Fruit fly (Drosophila melanogaster) whole organism, embryonic: ENCODE data around the gene Arl6IP1.

ENCODE experiments used
- Asciz ChIP-seq: fragments of 200-800 bp; sonication (Bioruptor generic); optimal IDR thresholded peaks from 2 replicates; lab custom pipeline; 2017; ENCODE audit warnings: missing biosample characterization, mild to moderate bottlenecking, missing genetic modification characterization, missing genetic modification reagents
- CG1024 ChIP-seq: fragments of 200-800 bp; sonication (Bioruptor generic); IDR thresholded peaks from 2 replicates; pipeline ENCODE4 v1.3.6; 2022; ENCODE audit warnings: missing biosample characterization, missing genetic modification characterization
- CG11093 ChIP-seq: fragments of 200-800 bp; sonication (Bioruptor generic); IDR thresholded peaks from 3 replicates; pipeline ENCODE4 v1.3.6; 2022; ENCODE audit warnings: missing biosample characterization, missing genetic modification characterization
- CG13287 ChIP-seq: fragments of 200-800 bp; sonication (Bioruptor generic); IDR thresholded peaks from 2 replicates; pipeline ENCODE4 v1.3.6; 2022; ENCODE audit warnings: missing biosample characterization, missing genetic modification characterization; ENCODE audit not compliant: partially characterized antibody
- CG14441 ChIP-seq: fragments of 200-800 bp; sonication (Bioruptor generic); IDR thresholded peaks from 2 replicates; pipeline ENCODE4 v1.3.6; 2022; ENCODE audit warnings: missing biosample characterization, missing genetic modification characterization
- CG15601 ChIP-seq: fragments of 200-800 bp; sonication (Bioruptor generic); optimal IDR thresholded peaks from 3 replicates; lab custom pipeline; 2019; ENCODE audit warnings: missing biosample characterization, mild to moderate bottlenecking, missing genetic modification characterization, moderate library complexity
- CG1602 ChIP-seq: fragments of 200-800 bp; sonication (Bioruptor generic); optimal IDR thresholded peaks from 3 replicates; lab custom pipeline; 2016; ENCODE audit warnings: missing biosample characterization, missing genetic modification characterization
- CG17186 ChIP-seq: fragments of 200-800 bp; sonication (Bioruptor generic); optimal IDR thresholded peaks from 3 replicates; lab custom pipeline; 2017; ENCODE audit warnings: missing biosample characterization, missing genetic modification reagents, missing genetic modification characterization
- CG17361 ChIP-seq: fragments of 200-800 bp; sonication (Bioruptor generic); IDR thresholded peaks from 3 replicates; pipeline ENCODE4 v1.3.6; 2022; ENCODE audit warnings: missing biosample characterization, missing genetic modification characterization
- CG17912 ChIP-seq: fragments of 200-800 bp; sonication (Bioruptor generic); optimal IDR thresholded peaks from 2 replicates; lab custom pipeline; 2018; ENCODE audit warnings: missing biosample characterization, mild to moderate bottlenecking, missing genetic modification characterization
- CG1832 ChIP-seq: fragments of 200-800 bp; sonication (Bioruptor generic); optimal IDR thresholded peaks from 2 replicates; lab custom pipeline; 2017; ENCODE audit warnings: missing biosample characterization, mild to moderate bottlenecking, missing genetic modification characterization, inconsistent platforms
- CG34422 ChIP-seq: fragments of 200-800 bp; sonication (Bioruptor generic); IDR thresholded peaks from 3 replicates; pipeline ENCODE4 v1.3.6; 2022; ENCODE audit warnings: missing biosample characterization, missing genetic modification characterization
- CG3838 ChIP-seq: fragments of 200-800 bp; sonication (Bioruptor generic); optimal IDR thresholded peaks from 3 replicates; lab custom pipeline; 2016; ENCODE audit warnings: missing biosample characterization, missing genetic modification characterization
- CG3995 ChIP-seq: fragments of 200-800 bp; sonication (Bioruptor generic); optimal IDR thresholded peaks from 3 replicates; lab custom pipeline; 2016; ENCODE audit warnings: missing biosample characterization, missing genetic modification characterization
- CG4424 ChIP-seq: fragments of 200-800 bp; sonication (Bioruptor generic); optimal IDR thresholded peaks from 3 replicates; lab custom pipeline; 2016; ENCODE audit warnings: missing biosample characterization, missing genetic modification characterization
- CG6765 ChIP-seq: fragments of 200-800 bp; sonication (Bioruptor generic); optimal IDR thresholded peaks from 3 replicates; lab custom pipeline; 2017; ENCODE audit warnings: missing biosample characterization, mild to moderate bottlenecking, missing genetic modification characterization
- CG6791 ChIP-seq: fragments of 200-800 bp; sonication (Bioruptor generic); IDR thresholded peaks from 3 replicates; pipeline ENCODE4 v1.3.6; 2022; ENCODE audit warnings: missing biosample characterization, missing genetic modification characterization; ENCODE audit not compliant: partially characterized antibody
- CG8359 ChIP-seq: fragments of 200-800 bp; sonication (Bioruptor generic); optimal IDR thresholded peaks from 2 replicates; lab custom pipeline; 2017; ENCODE audit warnings: missing biosample characterization, mild to moderate bottlenecking, missing genetic modification characterization, borderline replicate concordance
- CG9215 ChIP-seq: fragments of 200-800 bp; sonication (Bioruptor generic); IDR thresholded peaks from 2 replicates; pipeline ENCODE4 v1.3.6; 2022; ENCODE audit warnings: missing biosample characterization, missing genetic modification characterization
- CHES-1-like ChIP-seq: fragments of 200-800 bp; sonication (Bioruptor generic); optimal IDR thresholded peaks from 2 replicates; lab custom pipeline; 2016; ENCODE audit warnings: missing biosample characterization, missing genetic modification characterization
- Dll ChIP-seq: fragments of 200-800 bp; sonication (Bioruptor generic); IDR thresholded peaks from 4 replicates; pipeline ENCODE4 v1.3.6; 2022; ENCODE audit warnings: missing biosample characterization, missing genetic modification characterization; ENCODE audit not compliant: partially characterized antibody
- Drgx ChIP-seq: fragments of 200-800 bp; sonication (Bioruptor generic); IDR thresholded peaks from 2 replicates; pipeline ENCODE4 v1.3.6; 2022; ENCODE audit warnings: missing biosample characterization, missing genetic modification characterization
- E2f1 ChIP-seq: fragments of 200-800 bp; sonication (Bioruptor generic); IDR thresholded peaks from 2 replicates; pipeline ENCODE4 v1.3.6; 2022; ENCODE audit warnings: missing biosample characterization, missing genetic modification characterization
- HLH54F ChIP-seq: fragments of 200-800 bp; sonication (Bioruptor generic); optimal IDR thresholded peaks from 3 replicates; lab custom pipeline; 2016; ENCODE audit warnings: missing biosample characterization, missing genetic modification characterization
- Hr51 ChIP-seq, 2 experiments: fragments of 200-800 bp; sonication (Bioruptor generic); optimal IDR thresholded peaks; 2 replicates in 1 of 2; 3 replicates in 1 of 2; lab custom pipeline; 2016 to 2018; ENCODE audit warnings: missing biosample characterization in 2 of 2, missing genetic modification characterization in 2 of 2, mild to moderate bottlenecking in 1 of 2, moderate library complexity in 1 of 2
- Max ChIP-seq: fragments of 200-800 bp; sonication (Bioruptor generic); optimal IDR thresholded peaks from 2 replicates; lab custom pipeline; 2016; ENCODE audit warnings: missing biosample characterization, mild to moderate bottlenecking, missing genetic modification characterization
- NFAT ChIP-seq: fragments of 200-800 bp; sonication (Bioruptor generic); IDR thresholded peaks from 2 replicates; pipeline ENCODE4 v1.3.6; 2022; ENCODE audit warnings: missing biosample characterization, missing genetic modification characterization
- PHDP ChIP-seq: fragments of 200-800 bp; sonication (Bioruptor generic); optimal IDR thresholded peaks from 3 replicates; lab custom pipeline; 2018; ENCODE audit warnings: missing biosample characterization, mild to moderate bottlenecking, missing genetic modification characterization, moderate library complexity
- Ptx1 ChIP-seq: fragments of 200-800 bp; sonication (Bioruptor generic); IDR thresholded peaks from 2 replicates; pipeline ENCODE4 v1.3.6; 2022; ENCODE audit warnings: missing biosample characterization, missing genetic modification characterization
- Scr ChIP-seq: fragments of 200-800 bp; sonication (Bioruptor generic); IDR thresholded peaks from 2 replicates; pipeline ENCODE4 v1.3.6; 2022; ENCODE audit warnings: missing biosample characterization, missing genetic modification characterization; ENCODE audit not compliant: partially characterized antibody
- cad ChIP-seq: fragments of >200 bp; optimal IDR thresholded peaks from 2 replicates; lab custom pipeline; 2017; ENCODE audit warnings: missing biosample characterization, missing genetic modification characterization
- cg ChIP-seq: fragments of 200-800 bp; sonication (Bioruptor generic); optimal IDR thresholded peaks from 3 replicates; lab custom pipeline; 2019; ENCODE audit warnings: missing biosample characterization, mild to moderate bottlenecking, missing genetic modification characterization, moderate library complexity
- dpn ChIP-seq, 2 experiments: fragments of 200-800 bp; sonication (Bioruptor generic); optimal IDR thresholded peaks; 3 replicates each; lab custom pipeline; 2016; ENCODE audit warnings: missing biosample characterization in 2 of 2, missing genetic modification characterization in 2 of 2
- dysf ChIP-seq: fragments of 200-800 bp; sonication (Bioruptor generic); IDR thresholded peaks from 3 replicates; pipeline ENCODE4 v1.3.6; 2022; ENCODE audit warnings: missing biosample characterization, missing genetic modification characterization
- en ChIP-seq: fragments of 200-800 bp; sonication (Bioruptor generic); optimal IDR thresholded peaks from 2 replicates; lab custom pipeline; 2016; ENCODE audit warnings: missing biosample characterization, missing genetic modification characterization
- fd102C ChIP-seq: fragments of 200-800 bp; sonication (Bioruptor generic); optimal IDR thresholded peaks from 2 replicates; lab custom pipeline; 2018; ENCODE audit warnings: missing biosample characterization, mild to moderate bottlenecking, missing genetic modification characterization, moderate library complexity
- fd3F ChIP-seq: fragments of 200-800 bp; sonication (Bioruptor generic); optimal IDR thresholded peaks from 2 replicates; lab custom pipeline; 2018; ENCODE audit warnings: missing biosample characterization, mild to moderate bottlenecking, missing genetic modification characterization, moderate library complexity
- gcm ChIP-seq: fragments of 200-800 bp; sonication (Bioruptor generic); optimal IDR thresholded peaks from 2 replicates; lab custom pipeline; 2019; ENCODE audit warnings: missing biosample characterization, mild to moderate bottlenecking, missing genetic modification characterization, moderate library complexity
- jigr1 ChIP-seq: fragments of 200-800 bp; sonication (Bioruptor generic); IDR thresholded peaks from 3 replicates; pipeline ENCODE4 v1.3.6; 2022; ENCODE audit warnings: missing biosample characterization, missing genetic modification characterization
- oc ChIP-seq: fragments of 200-800 bp; sonication (Bioruptor generic); optimal IDR thresholded peaks from 2 replicates; lab custom pipeline; 2018; ENCODE audit warnings: missing biosample characterization, mild to moderate bottlenecking, missing genetic modification characterization, moderate library complexity
- p53 ChIP-seq: fragments of 200-800 bp; sonication (Bioruptor generic); optimal IDR thresholded peaks from 2 replicates; lab custom pipeline; 2016; ENCODE audit warnings: missing biosample characterization, missing genetic modification characterization
- pita ChIP-seq: fragments of 200-800 bp; sonication (Bioruptor generic); optimal IDR thresholded peaks from 2 replicates; lab custom pipeline; 2017; ENCODE audit warnings: missing biosample characterization, mild to moderate bottlenecking, missing genetic modification characterization
- prd ChIP-seq, 3 experiments: fragments of >200 bp in 2 of 3; fragments of 200-800 bp in 1 of 3; sonication (Bioruptor generic) in 1 of 3; optimal IDR thresholded peaks in 2 of 3; IDR thresholded peaks in 1 of 3; 2 replicates in 2 of 3; 3 replicates in 1 of 3; pipeline versions ENCODE4 v1.3.6 to Lab custom; 2017 to 2022; ENCODE audit warnings: missing biosample characterization in 1 of 3, missing genetic modification characterization in 1 of 3
- pros ChIP-seq: fragments of 200-800 bp; sonication (Bioruptor generic); optimal IDR thresholded peaks from 3 replicates; lab custom pipeline; 2019; ENCODE audit warnings: missing biosample characterization, mild to moderate bottlenecking, missing genetic modification characterization, moderate library complexity
- pum ChIP-seq: fragments of 200-800 bp; sonication (Bioruptor generic); optimal IDR thresholded peaks from 2 replicates; lab custom pipeline; 2016; ENCODE audit warnings: missing biosample characterization, missing genetic modification characterization
- sd ChIP-seq: fragments of 200-800 bp; sonication (Bioruptor generic); optimal IDR thresholded peaks from 3 replicates; lab custom pipeline; 2018; ENCODE audit warnings: missing biosample characterization, mild to moderate bottlenecking, missing genetic modification characterization, moderate library complexity
- sqz ChIP-seq: fragments of 200-800 bp; sonication (Bioruptor generic); optimal IDR thresholded peaks from 3 replicates; lab custom pipeline; 2018; ENCODE audit warnings: missing biosample characterization, mild to moderate bottlenecking, missing genetic modification characterization
- sr ChIP-seq: fragments of 200-800 bp; sonication (Bioruptor generic); IDR thresholded peaks from 3 replicates; pipeline ENCODE4 v1.3.6; 2022; ENCODE audit warnings: missing biosample characterization, missing genetic modification characterization
- stwl ChIP-seq: fragments of 200-800 bp; sonication (Bioruptor generic); optimal IDR thresholded peaks from 3 replicates; lab custom pipeline; 2018; ENCODE audit warnings: missing biosample characterization, mild to moderate bottlenecking, missing genetic modification characterization, moderate library complexity
- tup ChIP-seq: fragments of 200-800 bp; sonication (Bioruptor generic); optimal IDR thresholded peaks from 2 replicates; lab custom pipeline; 2016; ENCODE audit warnings: missing biosample characterization, mild to moderate bottlenecking, missing genetic modification characterization, moderate library complexity
- zen2 ChIP-seq: fragments of 200-800 bp; sonication (Bioruptor generic); IDR thresholded peaks from 3 replicates; pipeline ENCODE4 v1.3.6; 2022; ENCODE audit warnings: missing biosample characterization, missing genetic modification characterization; ENCODE audit not compliant: partially characterized antibody

Gene Arl6IP1

dm6 chr3R:16614241-16614640 is 29.2 kb upstream of the Arl6IP1 start, which contains the start of gene CG10340 (continued):
- TF ChIP-seq fd3F (GFP tag; lab: Kevin White, UChicago) = no peak
- no peak for TF ChIP-seq en
- no peak for TF ChIP-seq fd102C (GFP tag; lab: Kevin White, UChicago)
- no peak for TF ChIP-seq Drgx (GFP tag; lab: Robert Waterston, UW)
- no peak for TF ChIP-seq jigr1 (GFP tag; lab: Robert Waterston, UW)
- TF ChIP-seq CG1024 (GFP tag; lab: Robert Waterston, UW) = no peak
- TF ChIP-seq Dll (GFP tag; lab: Robert Waterston, UW) = peak; percentile 87
- no peak for TF ChIP-seq CG11093 (GFP tag; lab: Robert Waterston, UW)
- TF ChIP-seq pita = no peak
- no peak for TF ChIP-seq dysf (GFP tag; lab: Robert Waterston, UW)
- TF ChIP-seq gcm (GFP tag; lab: Kevin White, UChicago) = no peak
- TF ChIP-seq oc = no peak
- TF ChIP-seq PHDP (tag; lab: Kevin White, UChicago) = no peak
- no peak for TF ChIP-seq sqz (GFP tag; lab: Kevin White, UChicago)
- TF ChIP-seq CG3838 (GFP tag; lab: Kevin White, UChicago) = no peak
- TF ChIP-seq CG6791 (GFP tag; lab: Robert Waterston, UW) = peak; percentile 83
- no peak for TF ChIP-seq p53 (GFP tag; lab: Kevin White, UChicago)
- TF ChIP-seq CG34422 = 0 out of 3 replicates have a peak, but pooled peaks have one; percentile 30
- no peak for TF ChIP-seq CG17361 (GFP tag; lab: Robert Waterston, UW)
- peak; percentile 44 for TF ChIP-seq Max (GFP tag; lab: Kevin White, UChicago)
- peak; percentile 69 for TF ChIP-seq CG17186 (GFP tag; lab: Kevin White, UChicago)
- peak; percentile 60 for TF ChIP-seq CG3995 (GFP tag; lab: Kevin White, UChicago)
- peak; percentile 83 for TF ChIP-seq Scr (GFP tag; lab: Robert Waterston, UW)
- TF ChIP-seq pum (GFP tag; lab: Kevin White, UChicago) = no peak
- no peak for TF ChIP-seq CG17912 (GFP tag; lab: Kevin White, UChicago)
- no peak for TF ChIP-seq sd (tag; lab: Kevin White, UChicago)
- TF ChIP-seq Hr51 (GFP tag; optimal IDR thresholded peaks at IDR 0.05; lab: Kevin White, UChicago) = no peak
- TF ChIP-seq CHES-1-like (GFP tag; lab: Kevin White, UChicago) = no peak
- no peak for TF ChIP-seq cad
- TF ChIP-seq HLH54F (GFP tag; lab: Kevin White, UChicago) = no peak
- TF ChIP-seq Asciz = no peak
- peak; percentile 33 for TF ChIP-seq CG15601 (tag; lab: Kevin White, UChicago)
- no peak for TF ChIP-seq E2f1
- no peak for TF ChIP-seq prd (optimal IDR thresholded peaks at IDR 0.05; lab: Kevin White, UChicago)
- peak; percentile 30; the same call in 1 of the 3 replicates for TF ChIP-seq prd (GFP tag; IDR thresholded peaks at IDR 0.05; lab: Robert Waterston, UW)
- TF ChIP-seq CG4424 (GFP tag; lab: Kevin White, UChicago) = no peak
- no peak for TF ChIP-seq CG9215 (GFP tag; lab: Robert Waterston, UW)
- peak; percentile 67 for TF ChIP-seq stwl (tag; lab: Kevin White, UChicago)
- peak; percentile 77 for TF ChIP-seq zen2 (GFP tag; lab: Robert Waterston, UW)
- TF ChIP-seq, all 482 proteins: peak for 83

dm6 chr3R:16615009-16615408 is 28.4 kb upstream of the Arl6IP1 start, which contains the start of gene CG17562:
TSS of gene CG17562 (plus strand) at chr3R:16615309.
- TF ChIP-seq CG8359 (GFP tag; lab: Kevin White, UChicago) (no peak), dpn (GFP tag; optimal IDR thresholded peaks at IDR 0.05; lab: Kevin White, UChicago) (no peak), CG1602 (GFP tag; lab: Kevin White, UChicago) (no peak), CG14441 (GFP tag; lab: Robert Waterston, UW) (no peak), CG6765 (no peak), CG13287 (GFP tag; lab: Robert Waterston, UW) (no peak), CG1832 (no peak), cg (no peak), Ptx1 (GFP tag; lab: Robert Waterston, UW) (no peak), sr (GFP tag; lab: Robert Waterston, UW) (no peak), pros (no peak), tup (GFP tag; lab: Kevin White, UChicago) (no peak), NFAT (GFP tag; lab: Robert Waterston, UW) (no peak)
